Fruit fly (Drosophila melanogaster) whole organism, embryonic: Measurements from ENCODE around the gene CG16959.

Experiments used
- CG10147 ChIP-seq: fragments of 200-800 bp; sonication (Bioruptor generic); optimal IDR thresholded peaks from 2 replicates; lab custom pipeline; 2019; ENCODE audit warnings: missing biosample characterization, mild to moderate bottlenecking, missing genetic modification characterization, moderate library complexity
- CG11093 ChIP-seq: fragments of 200-800 bp; sonication (Bioruptor generic); IDR thresholded peaks from 3 replicates; pipeline ENCODE4 v1.3.6; 2022; ENCODE audit warnings: missing biosample characterization, missing genetic modification characterization
- CG12071 ChIP-seq: fragments of 200-800 bp; sonication (Bioruptor generic); optimal IDR thresholded peaks from 3 replicates; lab custom pipeline; 2018; ENCODE audit warnings: missing biosample characterization, mild to moderate bottlenecking, missing genetic modification characterization
- CG12299 ChIP-seq: fragments of 200-800 bp; sonication (Bioruptor generic); optimal IDR thresholded peaks from 2 replicates; lab custom pipeline; 2018; ENCODE audit warnings: missing biosample characterization, mild to moderate bottlenecking, missing genetic modification characterization
- CG12391 ChIP-seq: fragments of 200-800 bp; sonication (Bioruptor generic); optimal IDR thresholded peaks from 3 replicates; lab custom pipeline; 2018; ENCODE audit warnings: missing biosample characterization, mild to moderate bottlenecking, missing genetic modification characterization, moderate library complexity
- CG13424 ChIP-seq: fragments of 200-800 bp; sonication (Bioruptor generic); optimal IDR thresholded peaks from 2 replicates; lab custom pipeline; 2019; ENCODE audit warnings: missing biosample characterization, mild to moderate bottlenecking, missing genetic modification characterization, moderate library complexity
- CG13775 ChIP-seq: fragments of 200-800 bp; sonication (Bioruptor generic); optimal IDR thresholded peaks from 3 replicates; lab custom pipeline; 2017; ENCODE audit warnings: missing biosample characterization, mild to moderate bottlenecking, missing genetic modification characterization
- CG15073 ChIP-seq: fragments of 200-800 bp; sonication (Bioruptor generic); optimal IDR thresholded peaks from 2 replicates; lab custom pipeline; 2016; ENCODE audit warnings: missing biosample characterization, missing genetic modification characterization
- CG15601 ChIP-seq: fragments of 200-800 bp; sonication (Bioruptor generic); optimal IDR thresholded peaks from 3 replicates; lab custom pipeline; 2019; ENCODE audit warnings: missing biosample characterization, mild to moderate bottlenecking, missing genetic modification characterization, moderate library complexity
- CG17612 ChIP-seq: fragments of 200-800 bp; sonication (Bioruptor generic); IDR thresholded peaks from 2 replicates; pipeline ENCODE4 v1.3.6; 2022; ENCODE audit warnings: missing biosample characterization, missing genetic modification characterization
- CG1832 ChIP-seq: fragments of 200-800 bp; sonication (Bioruptor generic); optimal IDR thresholded peaks from 2 replicates; lab custom pipeline; 2017; ENCODE audit warnings: missing biosample characterization, mild to moderate bottlenecking, missing genetic modification characterization, inconsistent platforms
- CG4360 ChIP-seq: fragments of 200-800 bp; sonication (Bioruptor generic); IDR thresholded peaks from 2 replicates; pipeline ENCODE4 v1.3.6; 2022; ENCODE audit warnings: missing biosample characterization, missing genetic modification characterization
- CG4617 ChIP-seq: fragments of 200-800 bp; sonication (Bioruptor generic); optimal IDR thresholded peaks from 3 replicates; lab custom pipeline; 2016; ENCODE audit warnings: missing biosample characterization, missing genetic modification characterization, borderline replicate concordance
- CG8290 ChIP-seq, 3 experiments: fragments of 200-800 bp; sonication (Bioruptor generic); optimal IDR thresholded peaks; 2 replicates each; lab custom pipeline; 2016 to 2019; ENCODE audit warnings: missing biosample characterization in 3 of 3, missing genetic modification characterization in 3 of 3, mild to moderate bottlenecking in 2 of 3, moderate library complexity in 1 of 3
- CHES-1-like ChIP-seq: fragments of 200-800 bp; sonication (Bioruptor generic); optimal IDR thresholded peaks from 2 replicates; lab custom pipeline; 2016; ENCODE audit warnings: missing biosample characterization, missing genetic modification characterization
- Dbx ChIP-seq: fragments of 200-800 bp; sonication (Bioruptor generic); IDR thresholded peaks from 3 replicates; pipeline ENCODE4 v1.3.6; 2022; ENCODE audit warnings: missing biosample characterization, missing genetic modification characterization
- Dfd ChIP-seq, 2 experiments: fragments of >200 bp; optimal IDR thresholded peaks; 2 replicates each; lab custom pipeline; 2017; ENCODE audit warnings: missing biosample characterization in 2 of 2, missing genetic modification characterization in 2 of 2
- Dip3 ChIP-seq: fragments of 200-800 bp; sonication (Bioruptor generic); optimal IDR thresholded peaks from 3 replicates; lab custom pipeline; 2016; ENCODE audit warnings: missing biosample characterization, missing genetic modification characterization
- Dref ChIP-seq: fragments of 200-800 bp; sonication (Bioruptor generic); IDR thresholded peaks from 2 replicates; pipeline ENCODE4 v1.3.6; 2022; ENCODE audit warnings: missing biosample characterization, missing genetic modification characterization
- ERR ChIP-seq: fragments of 200-800 bp; sonication (Bioruptor generic); optimal IDR thresholded peaks from 2 replicates; lab custom pipeline; 2016; ENCODE audit warnings: missing biosample characterization, missing genetic modification characterization
- Gsc ChIP-seq: fragments of 200-800 bp; sonication (Bioruptor generic); IDR thresholded peaks from 2 replicates; pipeline ENCODE4 v1.3.6; 2022; ENCODE audit warnings: missing biosample characterization, missing genetic modification characterization
- Lpt ChIP-seq: fragments of >200 bp; optimal IDR thresholded peaks from 2 replicates; lab custom pipeline; 2018; ENCODE audit warnings: missing biosample characterization, missing genetic modification characterization
- Med ChIP-seq: fragments of 200-800 bp; sonication (Bioruptor generic); peaks from one replicate; lab custom pipeline; 2016; ENCODE audit warnings: missing biosample characterization, missing genetic modification characterization, mild to moderate bottlenecking, inconsistent platforms, moderate library complexity
- Meics ChIP-seq: fragments of 200-800 bp; sonication (Bioruptor generic); optimal IDR thresholded peaks from 2 replicates; lab custom pipeline; 2017; ENCODE audit warnings: missing biosample characterization, mild to moderate bottlenecking, missing genetic modification characterization
- Mrtf ChIP-seq: fragments of 200-800 bp; sonication (Bioruptor generic); IDR thresholded peaks from 3 replicates; pipeline ENCODE4 v1.3.6; 2022; ENCODE audit warnings: missing biosample characterization, missing genetic modification characterization
- NC2α ChIP-seq: fragments of 200-800 bp; sonication (Bioruptor generic); optimal IDR thresholded peaks from 2 replicates; lab custom pipeline; 2016; ENCODE audit warnings: missing biosample characterization, missing genetic modification characterization
- Neu2 ChIP-seq: fragments of 200-800 bp; sonication (Bioruptor generic); optimal IDR thresholded peaks from 3 replicates; lab custom pipeline; 2016; ENCODE audit warnings: missing biosample characterization, missing genetic modification characterization, borderline replicate concordance
- NfI ChIP-seq: fragments of 200-800 bp; sonication (Bioruptor generic); optimal IDR thresholded peaks from 3 replicates; lab custom pipeline; 2018; ENCODE audit warnings: missing biosample characterization, mild to moderate bottlenecking, missing genetic modification characterization, moderate library complexity
- Oaz ChIP-seq: fragments of 200-800 bp; sonication (Bioruptor generic); IDR thresholded peaks from 2 replicates; pipeline ENCODE4 v1.3.6; 2022; ENCODE audit warnings: missing biosample characterization, missing genetic modification characterization
- Sin3A ChIP-seq: fragments of >200 bp; optimal IDR thresholded peaks from 2 replicates; lab custom pipeline; 2018
- ase ChIP-seq: fragments of 200-800 bp; sonication (Bioruptor generic); IDR thresholded peaks from 3 replicates; pipeline ENCODE4 v1.3.6; 2022; ENCODE audit warnings: missing biosample characterization, missing genetic modification characterization
- bcd ChIP-seq: fragments of 200-800 bp; sonication (Bioruptor generic); optimal IDR thresholded peaks from 2 replicates; lab custom pipeline; 2017; ENCODE audit warnings: missing biosample characterization, mild to moderate bottlenecking, missing genetic modification characterization
- ci ChIP-seq: fragments of 200-800 bp; sonication (Bioruptor generic); IDR thresholded peaks from 3 replicates; pipeline ENCODE4 v1.3.6; 2022; ENCODE audit warnings: missing biosample characterization, missing genetic modification characterization
- crol ChIP-seq: fragments of 200-800 bp; sonication (Bioruptor generic); IDR thresholded peaks from 2 replicates; pipeline ENCODE4 v1.3.6; 2022; ENCODE audit warnings: missing biosample characterization, missing genetic modification characterization
- danr ChIP-seq: fragments of 200-800 bp; sonication (Bioruptor generic); IDR thresholded peaks from 2 replicates; pipeline ENCODE4 v1.3.6; 2022; ENCODE audit warnings: missing biosample characterization, missing genetic modification characterization
- ems ChIP-seq: fragments of 200-800 bp; sonication (Bioruptor generic); optimal IDR thresholded peaks from 3 replicates; lab custom pipeline; 2016; ENCODE audit warnings: missing biosample characterization, missing genetic modification characterization
- eyg ChIP-seq: fragments of 200-800 bp; sonication (Bioruptor generic); optimal IDR thresholded peaks from 3 replicates; lab custom pipeline; 2016; ENCODE audit warnings: missing biosample characterization, missing genetic modification characterization
- fru ChIP-seq: fragments of >200 bp; optimal IDR thresholded peaks from 2 replicates; lab custom pipeline; 2017
- fu2 ChIP-seq: fragments of 200-800 bp; sonication (Bioruptor generic); optimal IDR thresholded peaks from 2 replicates; lab custom pipeline; 2016; ENCODE audit warnings: missing biosample characterization, missing genetic modification characterization
- gro ChIP-seq: fragments of 200-800 bp; sonication (Bioruptor generic); optimal IDR thresholded peaks from 2 replicates; lab custom pipeline; 2016; ENCODE audit warnings: missing biosample characterization, missing genetic modification characterization
- lab ChIP-seq: fragments of 200-800 bp; sonication (Bioruptor generic); optimal IDR thresholded peaks from 3 replicates; lab custom pipeline; 2017; ENCODE audit warnings: missing biosample characterization, missing genetic modification characterization, mild to moderate bottlenecking, moderate library complexity, missing genetic modification reagents
- lbe ChIP-seq: fragments of 200-800 bp; sonication (Bioruptor generic); optimal IDR thresholded peaks from 2 replicates; lab custom pipeline; 2016; ENCODE audit warnings: missing biosample characterization, mild to moderate bottlenecking, missing genetic modification characterization
- nau ChIP-seq: fragments of 200-800 bp; sonication (Bioruptor generic); optimal IDR thresholded peaks from 3 replicates; lab custom pipeline; 2017; ENCODE audit warnings: missing biosample characterization, mild to moderate bottlenecking, missing genetic modification characterization, missing genetic modification reagents
- nerfin-2 ChIP-seq: fragments of 200-800 bp; sonication (Bioruptor generic); IDR thresholded peaks from 2 replicates; pipeline ENCODE4 v1.3.6; 2022; ENCODE audit warnings: missing biosample characterization, missing genetic modification characterization; ENCODE audit not compliant: partially characterized antibody
- nom ChIP-seq: fragments of 200-800 bp; sonication (Bioruptor generic); optimal IDR thresholded peaks from 2 replicates; lab custom pipeline; 2017; ENCODE audit warnings: missing biosample characterization, missing genetic modification characterization, mild to moderate bottlenecking, moderate library complexity, missing genetic modification reagents
- onecut ChIP-seq: fragments of 200-800 bp; sonication (Bioruptor generic); IDR thresholded peaks from 2 replicates; pipeline ENCODE4 v1.3.6; 2022; ENCODE audit warnings: missing biosample characterization, missing genetic modification characterization
- seq ChIP-seq: fragments of 200-800 bp; sonication (Bioruptor generic); IDR thresholded peaks from 2 replicates; pipeline ENCODE4 v1.3.6; 2022; ENCODE audit warnings: missing biosample characterization, missing genetic modification characterization
- sim ChIP-seq: fragments of 200-800 bp; sonication (Bioruptor generic); IDR thresholded peaks from 2 replicates; pipeline ENCODE4 v1.3.6; 2022; ENCODE audit warnings: missing biosample characterization, missing genetic modification characterization
- vvl ChIP-seq: fragments of 200-800 bp; sonication (Bioruptor generic); IDR thresholded peaks from 2 replicates; pipeline ENCODE4 v1.3.6; 2022; ENCODE audit warnings: missing biosample characterization, missing genetic modification characterization
- z ChIP-seq: fragments of 200-800 bp; sonication (Bioruptor generic); IDR thresholded peaks from 3 replicates; pipeline ENCODE4 v1.3.6; 2022; ENCODE audit warnings: missing biosample characterization, missing genetic modification characterization

CG16959 gene

DNA sequence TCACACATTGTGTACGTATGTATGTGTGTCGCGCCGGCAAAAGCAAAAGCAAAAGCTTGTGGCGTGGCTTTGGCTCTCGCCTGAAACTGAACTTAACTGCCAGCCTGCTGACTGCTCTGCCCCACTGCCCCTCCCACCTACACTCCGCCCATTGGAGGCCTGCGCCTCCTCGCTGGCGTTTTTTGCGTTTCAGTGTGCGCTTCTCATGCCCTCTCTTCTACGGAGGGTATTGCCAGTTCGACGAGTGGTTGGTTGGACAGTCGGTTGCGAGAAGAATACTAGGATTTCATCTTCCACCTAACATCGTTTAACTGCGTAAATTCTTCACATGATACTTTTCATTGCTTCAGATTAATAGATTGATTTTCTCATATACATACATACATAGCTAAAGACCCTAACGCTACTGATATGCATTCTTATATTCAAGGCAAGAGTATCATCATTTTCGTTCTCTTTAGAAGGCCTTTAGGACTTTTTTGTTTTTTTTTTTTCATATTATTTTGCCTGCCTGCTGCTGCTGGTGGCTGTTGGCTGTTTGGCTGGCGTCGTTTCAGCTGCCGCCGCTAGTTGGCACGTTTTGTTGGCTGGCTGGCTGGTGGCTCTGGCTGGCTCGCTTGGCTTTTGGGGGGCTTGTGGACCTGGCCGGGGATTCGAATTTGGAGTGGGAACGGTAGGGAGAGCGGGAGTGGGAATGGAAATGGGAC lies 20.1 kb downstream of the CG16959 start (continued):
- TF ChIP-seq CG13424 (tag; lab: Kevin White, UChicago) (peak; percentile 70), danr (GFP tag; lab: Robert Waterston, UW) (peak; percentile 49; the same call in 1 of the 2 replicates), CG1832 (GFP tag; lab: Kevin White, UChicago) (no peak), Gsc (0 out of 2 replicates have a peak, but pooled peaks have one; percentile 36), z (no peak), eyg (GFP tag; lab: Kevin White, UChicago) (peak; percentile 33), CG8290 (GFP tag; optimal IDR thresholded peaks at IDR 0.05; lab: Kevin White, UChicago) (no peak), CG8290 (tag; optimal IDR thresholded peaks at IDR 0.05; lab: Kevin White, UChicago) (peak in 1 of 2 experiments; percentile 51), ERR (GFP tag; lab: Kevin White, UChicago) (no peak), NfI (peak; percentile 67), CHES-1-like (peak; percentile 70), lab (GFP tag; lab: Kevin White, UChicago) (peak; percentile 69), Lpt (GFP tag; lab: Kevin White, UChicago) (no peak), vvl (GFP tag; lab: Robert Waterston, UW) (no peak; the same call in 1 of the 2 replicates), CG17612 (GFP tag; lab: Robert Waterston, UW) (no peak), ci (GFP tag; lab: Robert Waterston, UW) (no peak), bcd (GFP tag; lab: Kevin White, UChicago) (peak; percentile 52), CG13775 (GFP tag; lab: Kevin White, UChicago) (peak; percentile 53), ems (GFP tag; lab: Kevin White, UChicago) (peak; percentile 9), Neu2 (no peak), NC2α (GFP tag; lab: Kevin White, UChicago) (no peak), Mrtf (GFP tag; lab: Robert Waterston, UW) (0 out of 3 replicates have a peak, but pooled peaks have one; percentile 22), nom (GFP tag; lab: Kevin White, UChicago) (peak; percentile 64), Dip3 (peak; percentile 38), lbe (GFP tag; lab: Kevin White, UChicago) (peak; percentile 59), CG15073 (GFP tag; lab: Kevin White, UChicago) (no peak), nau (GFP tag; lab: Kevin White, UChicago) (peak; percentile 10), ase (GFP tag; lab: Robert Waterston, UW) (no peak), Oaz (GFP tag; lab: Robert Waterston, UW) (0 out of 2 replicates have a peak, but pooled peaks have one; percentile 32), Meics (GFP tag; lab: Kevin White, UChicago) (peak; percentile 54), Sin3A (lab: Kevin White, UChicago) (no peak), CG15601 (tag; lab: Kevin White, UChicago) (no peak), CG12299 (tag; lab: Kevin White, UChicago) (no peak), seq (no peak), fru (lab: Kevin White, UChicago) (no peak), CG11093 (GFP tag; lab: Robert Waterston, UW) (peak; percentile 65; the same call in 1 of the 3 replicates), Dfd (GFP tag; optimal IDR thresholded peaks at IDR 0.05; lab: Kevin White, UChicago) (no peak), Dref (no peak), crol (GFP tag; lab: Robert Waterston, UW) (peak; percentile 77), fu2 (GFP tag; lab: Kevin White, UChicago) (peak; percentile 68), CG10147 (peak; percentile 35), sim (no peak), CG12391 (tag; lab: Kevin White, UChicago) (peak; percentile 62), CG4360 (GFP tag; lab: Robert Waterston, UW) (no peak), CG4617 (GFP tag; lab: Kevin White, UChicago) (no peak), onecut (no peak), Dbx (0 out of 3 replicates have a peak, but pooled peaks have one; percentile 14), nerfin-2 (GFP tag; lab: Robert Waterston, UW) (no peak), Med (peak; percentile 83), gro (peak; percentile 63), CG12071 (GFP tag; lab: Kevin White, UChicago) (peak; percentile 32)
